Worm (Caenorhabditis elegans) whole organism, early embryonic: Measurements from ENCODE around the gene uba-1.

Experiments used
- B0310.2 ChIP-seq: sonication (generic microtip); optimal IDR thresholded peaks from 2 replicates; lab custom pipeline; 2016; ENCODE audit warnings: mild to moderate bottlenecking, missing genetic modification characterization, missing compliant biosample characterization
- F13C5.2 ChIP-seq: sonication (generic microtip); optimal IDR thresholded peaks from 2 replicates; lab custom pipeline; 2017; ENCODE audit warnings: mild to moderate bottlenecking, missing genetic modification characterization, inconsistent platforms, missing compliant biosample characterization
- aly-1 ChIP-seq: sonication (generic microtip); optimal IDR thresholded peaks from 2 replicates; lab custom pipeline; 2016; ENCODE audit warnings: missing genetic modification characterization, missing compliant biosample characterization
- ama-1 ChIP-seq: fragments of 150-350 bp; optimal IDR thresholded peaks from 2 replicates; lab custom pipeline; 2014
- ceh-13 ChIP-seq: fragments of 200-800 bp; sonication (Bioruptor generic); optimal IDR thresholded peaks from 2 replicates; lab custom pipeline; 2018; ENCODE audit warnings: mild to moderate bottlenecking, missing genetic modification characterization, missing compliant biosample characterization
- ceh-36 ChIP-seq: sonication (generic microtip); optimal IDR thresholded peaks from 2 replicates; lab custom pipeline; 2016; ENCODE audit warnings: missing genetic modification characterization, inconsistent platforms, missing compliant biosample characterization
- ets-7 ChIP-seq: sonication (generic microtip); optimal IDR thresholded peaks from 2 replicates; lab custom pipeline; 2016; ENCODE audit warnings: missing genotype, missing genetic modification characterization, missing compliant biosample characterization
- flt-1 ChIP-seq: fragments of 200-800 bp; sonication (Bioruptor generic); IDR thresholded peaks from 2 replicates; pipeline ENCODE4 v1.3.6; 2022; ENCODE audit warnings: missing genetic modification characterization, missing compliant biosample characterization
- hmbx-1 ChIP-seq: sonication (generic microtip); optimal IDR thresholded peaks from 2 replicates; lab custom pipeline; 2016; ENCODE audit warnings: mild to moderate bottlenecking, missing genetic modification characterization, missing compliant biosample characterization
- hmg-4 ChIP-seq: fragments of 200-800 bp; sonication (Bioruptor generic); optimal IDR thresholded peaks from 2 replicates; lab custom pipeline; 2018; ENCODE audit warnings: mild to moderate bottlenecking, missing genetic modification characterization, missing compliant biosample characterization
- hnd-1 ChIP-seq: sonication (generic microtip); optimal IDR thresholded peaks from 2 replicates; lab custom pipeline; 2016; ENCODE audit warnings: missing genetic modification characterization, missing compliant biosample characterization
- pes-1 ChIP-seq: fragments of 200-800 bp; sonication (Bioruptor generic); IDR thresholded peaks from 2 replicates; pipeline ENCODE4 v1.3.6; 2022; ENCODE audit warnings: missing genetic modification reagents, missing genetic modification characterization, missing compliant biosample characterization
- scrt-1 ChIP-seq: fragments of 200-800 bp; sonication (Bioruptor generic); IDR thresholded peaks from 2 replicates; pipeline ENCODE4 v1.3.6; 2022; ENCODE audit warnings: missing genetic modification characterization, missing compliant biosample characterization
- sea-1 ChIP-seq: fragments of 200-800 bp; sonication (Bioruptor generic); conservative IDR thresholded peaks from 2 replicates; pipeline ENCODE4 v1.3.6; 2022; ENCODE audit warnings: missing genetic modification characterization, missing compliant biosample characterization
- tbx-11 ChIP-seq: fragments of 200-800 bp; sonication (Bioruptor generic); IDR thresholded peaks from 2 replicates; pipeline ENCODE4 v1.3.6; 2022; ENCODE audit warnings: missing genetic modification characterization, missing compliant biosample characterization
- tbx-37 ChIP-seq: fragments of 200-800 bp; sonication (Bioruptor generic); conservative IDR thresholded peaks from 2 replicates; pipeline ENCODE4 v1.3.6; 2022; ENCODE audit warnings: missing genetic modification reagents, missing genetic modification characterization, missing compliant biosample characterization
- tra-4 ChIP-seq: sonication (generic microtip); optimal IDR thresholded peaks from 2 replicates; lab custom pipeline; 2017; ENCODE audit warnings: missing genetic modification characterization, missing compliant biosample characterization

The uba-1 gene

ce11 chrIV:10001748-10002147 is 7.0 kb upstream of the uba-1 start, which contains the start of gene C47E12.3:
Gene C47E12.3 (minus strand): TSS chrIV:10001848.
- TF ChIP-seq flt-1 = no peak
- no peak for TF ChIP-seq aly-1 (tag; lab: Kevin White, UChicago)
- TF ChIP-seq tbx-11 (GFP tag; lab: Robert Waterston, UW) = no peak
- no peak for TF ChIP-seq tbx-37 (GFP tag; lab: Robert Waterston, UW)
- no peak for TF ChIP-seq pes-1
- no peak for TF ChIP-seq hmbx-1 (tag; lab: Kevin White, UChicago)

- no peak for TF ChIP-seq tbx-11 (GFP tag; lab: Robert Waterston, UW)
- TF ChIP-seq aly-1 (tag; lab: Kevin White, UChicago) = no peak
- TF ChIP-seq scrt-1 (GFP tag; lab: Robert Waterston, UW) = no peak
- no peak for TF ChIP-seq B0310.2
- TF ChIP-seq hnd-1 (tag; lab: Kevin White, UChicago) = no peak
- no peak for TF ChIP-seq hmg-4
- no peak for TF ChIP-seq sea-1 (GFP tag; lab: Robert Waterston, UW)
- TF ChIP-seq hmbx-1 (tag; lab: Kevin White, UChicago) = no peak
- TF ChIP-seq ets-7 (tag; lab: Kevin White, UChicago) = no peak
Observed at ce11 chrIV:9998487-9999218, 3.9 kb upstream of the uba-1 start, which contains the start of gene pyp-1. Gene pyp-1 (minus strand): TSS chrIV:9998925.

ce11 chrIV:9993403-9994132 is 1.2 kb downstream of the uba-1 start:
- TF ChIP-seq F13C5.2 (tag; lab: Kevin White, UChicago) = no peak
- no peak for TF ChIP-seq ets-7 (tag; lab: Kevin White, UChicago)
- no peak for TF ChIP-seq flt-1
- no peak for TF ChIP-seq ama-1 (lab: Kevin White, UChicago)
- no peak for TF ChIP-seq sea-1 (GFP tag; lab: Robert Waterston, UW)
- TF ChIP-seq pes-1 = no peak
- TF ChIP-seq ceh-13 (GFP tag; lab: Kevin White, UChicago) = no peak
- TF ChIP-seq tbx-11 (GFP tag; lab: Robert Waterston, UW) = no peak
- TF ChIP-seq hmbx-1 (tag; lab: Kevin White, UChicago) = no peak
- no peak for TF ChIP-seq ceh-36
- no peak for TF ChIP-seq hnd-1 (tag; lab: Kevin White, UChicago)
- TF ChIP-seq tbx-37 (GFP tag; lab: Robert Waterston, UW) = no peak
- no peak for TF ChIP-seq tra-4 (tag; lab: Kevin White, UChicago)
- no peak for TF ChIP-seq B0310.2
- no peak for TF ChIP-seq hmg-4
- TF ChIP-seq aly-1 (tag; lab: Kevin White, UChicago) = no peak
- no peak for TF ChIP-seq scrt-1 (GFP tag; lab: Robert Waterston, UW)

DNA sequence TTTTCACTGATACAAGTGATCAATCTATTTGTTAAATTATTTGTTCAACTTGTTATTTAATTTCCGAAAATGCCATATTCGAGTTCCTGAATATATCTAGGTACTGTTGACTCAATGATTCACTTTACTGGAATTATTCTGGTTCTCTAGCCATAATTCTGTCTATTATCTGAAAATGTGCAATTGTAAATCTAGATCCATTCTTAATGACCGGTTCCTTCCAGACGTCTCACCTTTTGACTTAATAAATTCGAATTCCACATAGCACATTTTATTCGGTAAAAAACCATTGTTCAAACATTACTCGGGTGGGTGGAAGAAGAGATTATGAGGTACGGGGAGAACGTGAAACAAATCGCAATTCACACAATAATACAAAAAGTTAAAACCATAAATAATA is 5.3 kb downstream of the uba-1 start:
- TF ChIP-seq ceh-13 (GFP tag; lab: Kevin White, UChicago) = no peak
- TF ChIP-seq tra-4 (tag; lab: Kevin White, UChicago) = no peak
- TF ChIP-seq ama-1 (lab: Kevin White, UChicago) = no peak
- TF ChIP-seq hmbx-1 (tag; lab: Kevin White, UChicago) = no peak
- TF ChIP-seq F13C5.2 (tag; lab: Kevin White, UChicago) = no peak
- TF ChIP-seq tbx-37 (GFP tag; lab: Robert Waterston, UW) = no peak
- no peak for TF ChIP-seq scrt-1 (GFP tag; lab: Robert Waterston, UW)
- TF ChIP-seq ets-7 (tag; lab: Kevin White, UChicago) = no peak
- TF ChIP-seq pes-1 = no peak
- TF ChIP-seq sea-1 (GFP tag; lab: Robert Waterston, UW) = no peak
- no peak for TF ChIP-seq hnd-1 (tag; lab: Kevin White, UChicago)
- no peak for TF ChIP-seq hmg-4
- TF ChIP-seq flt-1 = no peak
- no peak for TF ChIP-seq tbx-11 (GFP tag; lab: Robert Waterston, UW)
- no peak for TF ChIP-seq ceh-36

- no peak for TF ChIP-seq hmg-4
- no peak for TF ChIP-seq pes-1
- no peak for TF ChIP-seq ama-1 (lab: Kevin White, UChicago)
- TF ChIP-seq ets-7 (tag; lab: Kevin White, UChicago) = no peak
- no peak for TF ChIP-seq hmbx-1 (tag; lab: Kevin White, UChicago)
- no peak for TF ChIP-seq sea-1 (GFP tag; lab: Robert Waterston, UW)
- no peak for TF ChIP-seq tra-4 (tag; lab: Kevin White, UChicago)
- TF ChIP-seq tbx-11 (GFP tag; lab: Robert Waterston, UW) = no peak
- no peak for TF ChIP-seq tbx-37 (GFP tag; lab: Robert Waterston, UW)
- TF ChIP-seq aly-1 (tag; lab: Kevin White, UChicago) = no peak
- TF ChIP-seq F13C5.2 (tag; lab: Kevin White, UChicago) = no peak
- no peak for TF ChIP-seq scrt-1 (GFP tag; lab: Robert Waterston, UW)
Observed at ce11 chrIV:9982895-9983294, 11.8 kb downstream of the uba-1 start, which contains the start of gene mam-2. Gene mam-2 (plus strand): TSS chrIV:9983195.

DNA sequence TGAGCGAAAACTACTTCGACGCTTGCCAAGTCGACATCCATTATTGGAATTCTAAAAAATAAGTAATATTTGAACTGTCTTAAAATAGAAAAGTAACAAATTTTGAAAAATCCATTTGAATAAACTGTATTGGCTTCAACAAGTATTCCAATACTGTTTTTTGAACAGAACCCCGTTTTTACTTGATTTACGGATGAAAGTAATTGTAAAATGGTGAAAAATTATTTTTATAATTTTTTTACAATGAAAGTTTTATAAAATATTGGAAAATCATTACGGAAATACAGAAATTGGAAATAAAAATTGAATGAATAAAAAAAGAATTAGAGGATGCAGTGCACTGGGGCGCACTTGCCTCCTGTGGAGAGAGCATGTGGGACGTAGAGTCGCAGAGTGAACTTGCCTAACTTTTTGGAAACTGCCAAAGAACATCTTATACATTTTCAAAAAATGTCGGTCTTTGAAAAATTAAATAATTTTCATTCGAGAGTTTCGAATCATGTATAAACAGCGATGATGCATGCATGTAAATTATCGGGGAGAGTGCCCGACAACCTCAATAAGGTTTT is 12.4 kb downstream of the uba-1 start, which contains the start of gene rrp-1:
Gene rrp-1, minus strand, starts transcription at position 51 of the 569 bp plus-strand sequence.
- no peak for TF ChIP-seq hnd-1 (tag; lab: Kevin White, UChicago)
- TF ChIP-seq F13C5.2 (tag; lab: Kevin White, UChicago) = no peak
- no peak for TF ChIP-seq sea-1 (GFP tag; lab: Robert Waterston, UW)
- no peak for TF ChIP-seq ceh-13 (GFP tag; lab: Kevin White, UChicago)
- no peak for TF ChIP-seq scrt-1 (GFP tag; lab: Robert Waterston, UW)
- TF ChIP-seq tbx-37 (GFP tag; lab: Robert Waterston, UW) = no peak
- no peak for TF ChIP-seq ama-1 (lab: Kevin White, UChicago)
- no peak for TF ChIP-seq ceh-36
- no peak for TF ChIP-seq hmbx-1 (tag; lab: Kevin White, UChicago)
- TF ChIP-seq B0310.2 = no peak
- no peak for TF ChIP-seq flt-1
- TF ChIP-seq ets-7 (tag; lab: Kevin White, UChicago) = no peak
- no peak for TF ChIP-seq tra-4 (tag; lab: Kevin White, UChicago)
- no peak for TF ChIP-seq pes-1
- TF ChIP-seq tbx-11 (GFP tag; lab: Robert Waterston, UW) = no peak
- no peak for TF ChIP-seq hmg-4
- no peak for TF ChIP-seq aly-1 (tag; lab: Kevin White, UChicago)
